Worm (Caenorhabditis elegans): ENCODE measurements around the gene F54C8.7.

F54C8.7 gene

ce11 chrIII:9454730-9455129 lies 868 bp upstream of the F54C8.7 start:
- TF ChIP-seq blmp-1 (tag; optimal IDR thresholded peaks at IDR 0.05; ENCODE audit: insufficient read depth) (peak; percentile 58), ztf-1 (GFP tag; conservative IDR thresholded peaks at IDR 0.05) (no peak), unc-55 (GFP tag; optimal IDR thresholded peaks at IDR 0.05) (peak; percentile 30)

DNA sequence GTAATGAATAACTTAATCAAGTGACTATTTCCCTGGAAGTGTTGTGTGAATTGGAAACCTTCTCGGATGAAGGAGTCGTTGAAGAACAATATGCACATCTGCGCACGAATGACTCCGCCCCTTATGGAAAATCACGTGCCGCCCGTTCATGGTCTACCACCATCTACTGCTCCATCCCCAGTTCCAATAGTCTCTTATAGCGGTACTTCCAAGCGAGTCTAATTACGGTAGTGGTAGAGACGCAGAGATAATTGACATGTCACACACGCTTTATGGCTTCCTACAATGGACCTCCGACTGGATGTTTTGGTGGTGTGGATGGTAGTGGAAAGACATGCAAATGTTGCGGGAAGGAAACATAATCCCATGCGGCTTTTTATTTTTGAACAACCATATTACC lies 2.9 kb downstream of the F54C8.7 start:
- TF ChIP-seq lsy-2 (tag; optimal IDR thresholded peaks at IDR 0.05) (peak in 1 of 2 experiments; percentile 18), nhr-129 (tag; optimal IDR thresholded peaks at IDR 0.05) (peak; percentile 42), C34F6.9 (tag; optimal IDR thresholded peaks at IDR 0.05) (peak; percentile 65), Y55F3AM.14 (GFP tag; optimal IDR thresholded peaks at IDR 0.05) (no peak)

DNA sequence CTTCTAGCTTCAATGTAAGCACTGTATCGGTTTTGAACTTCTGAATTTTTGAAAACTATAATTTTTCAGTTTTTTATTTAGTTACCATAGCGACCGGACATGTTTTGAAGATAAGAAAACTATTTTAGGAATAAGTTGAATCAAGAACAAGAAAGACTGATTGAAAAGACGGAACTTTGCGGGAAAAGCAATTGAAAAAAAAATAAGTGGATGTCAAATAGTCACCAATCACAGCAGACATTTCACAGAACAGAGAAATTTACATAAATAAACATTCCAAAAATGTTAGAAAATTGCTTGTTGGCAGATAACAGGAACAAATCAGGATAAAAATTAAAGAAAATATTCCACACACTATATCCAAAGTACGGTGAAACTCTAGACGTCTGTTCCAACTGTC lies 4.0 kb downstream of the F54C8.7 start, which contains the start of gene F54C8.6:
F54C8.6 (minus strand) TSS at position 101 of the 400 bp plus-strand sequence.
- TF ChIP-seq unc-55 (GFP tag; optimal IDR thresholded peaks at IDR 0.05) (no peak), ztf-1 (GFP tag; conservative IDR thresholded peaks at IDR 0.05) (no peak), peb-1 (tag; optimal IDR thresholded peaks at IDR 0.05) (no peak), ceh-16 (tag; optimal IDR thresholded peaks at IDR 0.05) (no peak), nhr-23 (tag; optimal IDR thresholded peaks at IDR 0.05) (no peak), nhr-77 (tag; optimal IDR thresholded peaks at IDR 0.05) (no peak), mbf-1 (tag; optimal IDR thresholded peaks at IDR 0.05) (no peak), nhr-12 (tag; optimal IDR thresholded peaks at IDR 0.05) (no peak)

ce11 chrIII:9443417-9444027 lies 10.3 kb downstream of the F54C8.7 start, which contains the start of gene pir-2:
Gene pir-2, minus strand, starts transcription at chrIII:9443634.
- TF ChIP-seq crh-2 (tag; optimal IDR thresholded peaks at IDR 0.05): peak; percentile 93
- TF ChIP-seq zag-1 (tag; optimal IDR thresholded peaks at IDR 0.05): peak; percentile 74
- TF ChIP-seq sem-4 (tag; optimal IDR thresholded peaks at IDR 0.05): peak; percentile 42
- TF ChIP-seq R02D3.7 (tag; optimal IDR thresholded peaks at IDR 0.05): no peak
- peak; percentile 79 for TF ChIP-seq snpc-4 (tag; optimal IDR thresholded peaks at IDR 0.05)
- no peak for TF ChIP-seq nhr-237 (tag; optimal IDR thresholded peaks at IDR 0.05)
- TF ChIP-seq nhr-6 (tag; optimal IDR thresholded peaks at IDR 0.05): peak; percentile 41
- peak; percentile 90 for TF ChIP-seq lin-13 (GFP tag; optimal IDR thresholded peaks at IDR 0.05)
- TF ChIP-seq lin-39 (tag; optimal IDR thresholded peaks at IDR 0.05): no peak
- TF ChIP-seq gmeb-1 (tag; optimal IDR thresholded peaks at IDR 0.05): peak; percentile 92
- TF ChIP-seq mbf-1 (tag; optimal IDR thresholded peaks at IDR 0.05): no peak
- no peak for TF ChIP-seq egl-27 (tag; optimal IDR thresholded peaks at IDR 0.05)
- peak; percentile 70 to 93 for TF ChIP-seq lsy-2 (tag; optimal IDR thresholded peaks at IDR 0.05)
- peak; percentile 39 for TF ChIP-seq ceh-16 (tag; optimal IDR thresholded peaks at IDR 0.05)
- TF ChIP-seq blmp-1 (tag; optimal IDR thresholded peaks at IDR 0.05; ENCODE audit: insufficient read depth): peak; percentile 27
- TF ChIP-seq unc-62 (GFP tag; optimal IDR thresholded peaks at IDR 0.05): no peak
- TF ChIP-seq unc-55 (GFP tag; optimal IDR thresholded peaks at IDR 0.05): peak; percentile 97
- no peak for TF ChIP-seq nhr-10 (tag; optimal IDR thresholded peaks at IDR 0.05)
- TF ChIP-seq lin-11 (tag; optimal IDR thresholded peaks at IDR 0.05): peak; percentile 90
- peak; percentile 57 for TF ChIP-seq fos-1 (tag; optimal IDR thresholded peaks at IDR 0.05)
- peak; percentile 74 for TF ChIP-seq C34F6.9 (tag; optimal IDR thresholded peaks at IDR 0.05)
- TF ChIP-seq nhr-77 (tag; optimal IDR thresholded peaks at IDR 0.05): no peak
- TF ChIP-seq ZK546.5 (tag; optimal IDR thresholded peaks at IDR 0.05): peak; percentile 58
- peak; percentile 92 for TF ChIP-seq nhr-129 (tag; optimal IDR thresholded peaks at IDR 0.05)
- no peak for TF ChIP-seq peb-1 (tag; optimal IDR thresholded peaks at IDR 0.05)
- no peak for TF ChIP-seq nhr-23 (tag; optimal IDR thresholded peaks at IDR 0.05)
- TF ChIP-seq ztf-1 (GFP tag; conservative IDR thresholded peaks at IDR 0.05): no peak
- no peak for TF ChIP-seq nhr-11 (tag; optimal IDR thresholded peaks at IDR 0.05)
- peak; percentile 83 for TF ChIP-seq F13H6.1 (tag; optimal IDR thresholded peaks at IDR 0.05)
- TF ChIP-seq elt-1 (tag; optimal IDR thresholded peaks at IDR 0.05): no peak
- no peak for TF ChIP-seq unc-39 (tag; optimal IDR thresholded peaks at IDR 0.05)
- TF ChIP-seq Y55F3AM.14 (GFP tag; optimal IDR thresholded peaks at IDR 0.05): peak; percentile 7
- TF ChIP-seq nhr-25 (tag; optimal IDR thresholded peaks at IDR 0.05): peak; percentile 68
- peak; percentile 65 for TF ChIP-seq ama-1 (optimal IDR thresholded peaks at IDR 0.05)
- TF ChIP-seq sma-9 (GFP tag; optimal IDR thresholded peaks at IDR 0.05): peak; percentile 81
- TF ChIP-seq sma-9 (tag; optimal IDR thresholded peaks at IDR 0.05): no peak
- no peak for TF ChIP-seq elt-3 (tag; optimal IDR thresholded peaks at IDR 0.05)
- TF ChIP-seq aly-2 (tag; optimal IDR thresholded peaks at IDR 0.05): no peak
- no peak for TF ChIP-seq dmd-4 (tag; optimal IDR thresholded peaks at IDR 0.05)
- no peak for TF ChIP-seq alr-1 (tag; optimal IDR thresholded peaks at IDR 0.05)
- TF ChIP-seq ztf-4 (tag; optimal IDR thresholded peaks at IDR 0.05): peak; percentile 63
- no peak for TF ChIP-seq ceh-82 (tag; optimal IDR thresholded peaks at IDR 0.05)
- peak; percentile 77 for TF ChIP-seq mab-5 (tag; optimal IDR thresholded peaks at IDR 0.05)
- TF ChIP-seq sma-3 (GFP tag; optimal IDR thresholded peaks at IDR 0.05): peak; percentile 78
- no peak for TF ChIP-seq skn-1 (tag; optimal IDR thresholded peaks at IDR 0.05)

Measured in whole organism, L2 larva.